Worm (Caenorhabditis elegans) whole organism, L3 larva: ENCODE measurements around the gene Y49E10.27.

Experiments
- R02D3.7 ChIP-seq: fragments of 150-350 bp; optimal IDR thresholded peaks from 2 replicates; lab custom pipeline; 2014; ENCODE audit warnings: missing biosample characterization, missing genetic modification characterization
- aly-2 ChIP-seq: fragments of 150-350 bp; optimal IDR thresholded peaks from 2 replicates; lab custom pipeline; 2014; ENCODE audit warnings: missing biosample characterization, missing genetic modification characterization
- ama-1 ChIP-seq: fragments of 150-350 bp; optimal IDR thresholded peaks from 2 replicates; lab custom pipeline; 2018
- ceh-28 ChIP-seq: fragments of 150-350 bp; optimal IDR thresholded peaks from 2 replicates; lab custom pipeline; 2014; ENCODE audit warnings: missing biosample characterization, missing genetic modification reagents, missing genetic modification characterization
- ceh-82 ChIP-seq: fragments of 150-350 bp; optimal IDR thresholded peaks from 2 replicates; lab custom pipeline; 2014; ENCODE audit warnings: missing biosample characterization, missing genetic modification characterization
- ceh-9 ChIP-seq: sonication (generic microtip); optimal IDR thresholded peaks from 2 replicates; lab custom pipeline; 2018; ENCODE audit warnings: missing biosample characterization, missing genetic modification characterization
- egl-27 ChIP-seq: sonication (generic microtip); optimal IDR thresholded peaks from 4 replicates; lab custom pipeline; 2017; ENCODE audit warnings: missing biosample characterization, missing genetic modification reagents, missing genetic modification characterization
- egl-5 ChIP-seq: fragments of 150-350 bp; optimal IDR thresholded peaks from 2 replicates; lab custom pipeline; 2017; ENCODE audit warnings: missing biosample characterization, missing genetic modification reagents, missing genetic modification characterization, inconsistent platforms
- elt-2 ChIP-seq: sonication (generic microtip); optimal IDR thresholded peaks from 2 replicates; lab custom pipeline; 2016; ENCODE audit warnings: missing genetic modification reagents, mild to moderate bottlenecking, missing genetic modification characterization, missing compliant biosample characterization
- elt-3 ChIP-seq, 3 experiments: fragments of 150-350 bp in 1 of 3; sonication (generic microtip) in 2 of 3; optimal IDR thresholded peaks; 2 replicates in 2 of 3; 4 replicates in 1 of 3; lab custom pipeline; 2014 to 2017; ENCODE audit warnings: missing biosample characterization in 3 of 3, missing genetic modification characterization in 3 of 3
- eor-1 ChIP-seq, 2 experiments: fragments of 150-350 bp; optimal IDR thresholded peaks; 2 replicates each; lab custom pipeline; 2014 to 2018; ENCODE audit warnings: missing biosample characterization in 2 of 2, missing genetic modification characterization in 2 of 2
- fkh-10 ChIP-seq: sonication (generic microtip); optimal IDR thresholded peaks from 2 replicates; lab custom pipeline; 2017; ENCODE audit warnings: missing biosample characterization, missing genetic modification reagents, missing genetic modification characterization
- fos-1 ChIP-seq: fragments of 150-350 bp; optimal IDR thresholded peaks from 2 replicates; lab custom pipeline; 2014; ENCODE audit warnings: missing biosample characterization, missing genetic modification characterization
- hmg-11 ChIP-seq: sonication (generic microtip); optimal IDR thresholded peaks from 2 replicates; lab custom pipeline; 2016; ENCODE audit warnings: missing genetic modification characterization, missing compliant biosample characterization
- lin-15B ChIP-seq: fragments of 150-350 bp; optimal IDR thresholded peaks from 2 replicates; lab custom pipeline; 2014; ENCODE audit warnings: missing biosample characterization, missing genetic modification characterization
- lin-39 ChIP-seq: fragments of 150-350 bp; optimal IDR thresholded peaks from 2 replicates; lab custom pipeline; 2018; ENCODE audit warnings: missing biosample characterization, missing genetic modification reagents, missing genetic modification characterization
- lsy-12 ChIP-seq: sonication (generic microtip); optimal IDR thresholded peaks from 2 replicates; lab custom pipeline; 2016; ENCODE audit warnings: mild to moderate bottlenecking, missing genetic modification characterization, missing compliant biosample characterization
- nfya-1 ChIP-seq: sonication (generic microtip); optimal IDR thresholded peaks from 2 replicates; lab custom pipeline; 2017; ENCODE audit warnings: missing genetic modification characterization, mild to moderate bottlenecking, missing compliant biosample characterization, antibody characterized with exemption, moderate library complexity; ENCODE audit not compliant: insufficient read depth
- nhr-23 ChIP-seq: fragments of 150-350 bp; optimal IDR thresholded peaks from 2 replicates; lab custom pipeline; 2014; ENCODE audit warnings: missing biosample characterization, missing genetic modification reagents, missing genetic modification characterization
- nhr-237 ChIP-seq: fragments of 150-350 bp; optimal IDR thresholded peaks from 2 replicates; lab custom pipeline; 2014; ENCODE audit warnings: missing biosample characterization, missing genetic modification characterization
- nhr-25 ChIP-seq: sonication (generic microtip); optimal IDR thresholded peaks from 2 replicates; lab custom pipeline; 2017; ENCODE audit warnings: missing biosample characterization, missing genetic modification characterization
- nhr-43 ChIP-seq: sonication (generic microtip); optimal IDR thresholded peaks from 2 replicates; lab custom pipeline; 2016; ENCODE audit warnings: mild to moderate bottlenecking, missing genetic modification characterization, missing compliant biosample characterization; ENCODE audit not compliant: poor library complexity, severe bottlenecking
- nhr-67 ChIP-seq: fragments of 150-350 bp; optimal IDR thresholded peaks from 2 replicates; lab custom pipeline; 2014; ENCODE audit warnings: missing biosample characterization, missing genetic modification characterization
- pha-4 ChIP-seq: fragments of 150-350 bp; optimal IDR thresholded peaks from 2 replicates; lab custom pipeline; 2014; ENCODE audit warnings: missing biosample characterization, missing genetic modification reagents, missing genetic modification characterization
- pqm-1 ChIP-seq: fragments of 150-350 bp; optimal IDR thresholded peaks from 2 replicates; lab custom pipeline; 2017; ENCODE audit warnings: missing biosample characterization, missing genetic modification characterization, inconsistent platforms
- sea-2 ChIP-seq: fragments of 150-350 bp; sonication (generic microtip); optimal IDR thresholded peaks from 4 replicates; lab custom pipeline; 2014; ENCODE audit warnings: missing biosample characterization, missing genetic modification reagents, missing genetic modification characterization
- skn-1 ChIP-seq: fragments of 150-350 bp; optimal IDR thresholded peaks from 2 replicates; lab custom pipeline; 2014; ENCODE audit warnings: missing biosample characterization, missing genetic modification characterization
- snpc-4 ChIP-seq: fragments of 150-350 bp; optimal IDR thresholded peaks from 2 replicates; lab custom pipeline; 2014; ENCODE audit warnings: missing biosample characterization, missing genetic modification characterization
- unc-62 ChIP-seq: fragments of 150-350 bp; sonication (generic microtip); optimal IDR thresholded peaks from 4 replicates; lab custom pipeline; 2014; ENCODE audit warnings: missing biosample characterization, missing genetic modification reagents, missing genetic modification characterization
- zag-1 ChIP-seq: fragments of 150-350 bp; optimal IDR thresholded peaks from 2 replicates; lab custom pipeline; 2014; ENCODE audit warnings: missing biosample characterization, missing genetic modification characterization
- ztf-11 ChIP-seq: fragments of 150-350 bp; optimal IDR thresholded peaks from 2 replicates; lab custom pipeline; 2014; ENCODE audit warnings: missing biosample characterization, missing genetic modification characterization
- ztf-4 ChIP-seq: fragments of 150-350 bp; optimal IDR thresholded peaks from 2 replicates; lab custom pipeline; 2014; ENCODE audit warnings: missing biosample characterization, missing genetic modification characterization

Gene Y49E10.27

DNA sequence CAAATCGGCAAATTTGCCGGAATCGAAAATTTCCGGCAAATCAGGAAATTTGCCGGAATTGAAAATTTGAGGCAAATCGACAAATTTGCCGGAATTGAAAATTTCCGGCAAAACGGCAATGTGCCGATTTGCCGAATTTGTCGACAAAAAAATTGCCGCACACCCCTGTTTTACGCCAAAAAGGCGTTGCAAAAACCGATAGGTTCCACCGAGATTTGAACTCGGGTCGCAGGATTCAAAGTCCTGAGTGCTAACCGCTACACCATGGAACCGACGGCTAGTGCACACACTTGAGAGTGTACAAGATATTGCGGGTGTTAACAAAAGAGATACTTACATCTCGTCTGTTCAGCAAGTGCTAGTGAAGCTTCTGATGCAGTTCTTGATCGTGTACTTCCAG is 34.5 kb upstream of the Y49E10.27 start:
- TF ChIP-seq ceh-9 (tag; lab: Kevin White, UChicago) (no peak), pqm-1 (tag; lab: Kevin White, UChicago) (no peak), elt-3 (tag; optimal IDR thresholded peaks at IDR 0.05; lab: Kevin White, UChicago) (no peak), egl-5 (tag; lab: Kevin White, UChicago) (no peak), nhr-237 (tag; lab: Kevin White, UChicago) (no peak), nfya-1 (tag; lab: Kevin White, UChicago) (peak; percentile 21), lsy-12 (tag; lab: Kevin White, UChicago) (peak; percentile 27), eor-1 (tag; optimal IDR thresholded peaks at IDR 0.05; lab: Kevin White, UChicago) (no peak), snpc-4 (tag; lab: Kevin White, UChicago) (no peak), nhr-23 (no peak), ztf-11 (no peak), unc-62 (GFP tag; lab: Kevin White, UChicago) (no peak), egl-27 (tag; lab: Kevin White, UChicago) (no peak), R02D3.7 (tag; lab: Kevin White, UChicago) (no peak), fos-1 (no peak), ceh-82 (tag; lab: Kevin White, UChicago) (no peak), aly-2 (tag; lab: Kevin White, UChicago) (no peak), pha-4 (tag; lab: Kevin White, UChicago) (no peak), lin-15B (tag; lab: Kevin White, UChicago) (peak; percentile 26), nhr-25 (tag; lab: Kevin White, UChicago) (no peak), nhr-43 (peak; percentile 37), zag-1 (tag; lab: Kevin White, UChicago) (no peak), elt-2 (tag; lab: Kevin White, UChicago) (no peak), skn-1 (tag; lab: Kevin White, UChicago) (no peak)

DNA sequence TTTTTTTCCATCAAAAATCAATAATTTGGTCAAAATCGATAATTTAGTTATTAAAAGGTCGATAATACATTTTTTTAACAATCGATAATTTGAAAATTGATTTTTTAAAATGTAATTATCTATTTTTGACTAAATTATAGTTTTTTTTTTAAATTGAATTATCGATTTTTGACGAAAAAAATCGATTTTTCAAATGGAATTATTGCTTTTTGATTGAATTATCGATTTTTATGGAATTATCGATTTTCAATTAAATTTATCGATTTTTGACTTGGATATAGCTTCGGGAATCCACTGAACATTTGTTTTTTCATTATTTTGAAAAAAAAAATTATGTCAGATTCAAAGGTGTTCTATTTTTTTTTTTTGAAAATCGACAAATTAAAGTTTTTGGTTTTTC is 23.9 kb upstream of the Y49E10.27 start:
- TF ChIP-seq ceh-28 (tag; lab: Kevin White, UChicago), result peak; percentile 93
- no peak for TF ChIP-seq ama-1 (lab: Kevin White, UChicago)

DNA sequence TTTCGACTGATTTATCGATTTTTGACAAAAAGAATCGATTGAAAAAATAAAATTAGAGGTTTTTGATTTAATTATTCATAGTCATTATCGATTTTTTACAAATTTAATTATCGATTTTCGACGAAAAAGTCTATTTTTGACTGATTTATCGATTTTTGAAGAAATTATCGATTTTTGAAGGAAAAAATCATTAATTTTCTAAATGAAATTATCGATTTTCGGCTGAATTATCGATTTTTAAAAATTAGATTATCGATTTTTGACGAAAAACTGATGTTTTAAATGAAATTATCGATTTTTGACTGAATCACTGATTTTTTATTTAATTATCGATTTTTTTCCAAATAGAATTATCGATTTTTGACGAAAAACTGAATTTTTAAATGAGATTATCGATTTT is 23.1 kb upstream of the Y49E10.27 start:
- TF ChIP-seq ztf-4 (tag; lab: Kevin White, UChicago) (no peak), ceh-28 (tag; lab: Kevin White, UChicago) (peak; percentile 97)

DNA sequence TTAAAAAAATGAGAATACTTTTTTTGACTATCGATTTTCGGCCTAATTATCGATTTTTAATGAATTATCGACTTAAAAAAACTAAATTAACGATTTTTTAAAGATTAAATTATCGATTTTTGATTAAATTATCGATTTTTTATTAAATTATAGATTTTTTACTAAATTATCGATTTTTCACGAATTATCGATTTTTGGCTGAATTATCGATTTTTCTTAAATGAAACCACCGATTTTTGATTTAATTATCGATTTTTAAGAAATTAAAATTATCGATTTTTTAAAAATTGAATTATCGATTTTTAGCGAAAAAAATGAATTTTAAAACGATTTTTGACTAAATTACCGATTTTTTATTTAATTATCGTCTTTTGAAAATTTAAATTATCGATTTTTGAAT is 22.5 kb upstream of the Y49E10.27 start:
- TF ChIP-seq skn-1 (tag; lab: Kevin White, UChicago), result no peak
- peak; percentile 98 for TF ChIP-seq ceh-28 (tag; lab: Kevin White, UChicago)

DNA sequence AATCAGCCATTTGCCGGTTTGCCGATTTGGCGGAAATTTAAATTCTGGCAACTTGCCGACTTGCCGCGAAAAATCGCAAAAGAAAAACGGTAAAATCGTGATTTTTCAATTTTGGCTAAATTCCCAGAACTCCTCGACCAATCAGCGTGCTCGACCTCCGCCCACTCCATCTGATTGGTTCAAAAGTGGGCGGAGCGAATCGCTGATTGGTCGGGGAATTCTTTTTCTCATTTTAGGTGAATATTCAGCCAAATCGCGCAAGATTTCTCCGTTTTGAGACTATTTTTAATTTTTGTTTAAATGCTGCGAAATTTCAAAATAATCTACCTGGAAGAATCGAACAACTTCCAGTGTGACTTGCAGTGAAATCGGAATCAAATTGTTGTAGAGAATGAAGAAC is 19.7 kb upstream of the Y49E10.27 start:
- TF ChIP-seq sea-2 (GFP tag; lab: Kevin White, UChicago), result no peak
- TF ChIP-seq nfya-1 (tag; lab: Kevin White, UChicago), result peak; percentile 91
- TF ChIP-seq, all 47 proteins: peak for 1

DNA sequence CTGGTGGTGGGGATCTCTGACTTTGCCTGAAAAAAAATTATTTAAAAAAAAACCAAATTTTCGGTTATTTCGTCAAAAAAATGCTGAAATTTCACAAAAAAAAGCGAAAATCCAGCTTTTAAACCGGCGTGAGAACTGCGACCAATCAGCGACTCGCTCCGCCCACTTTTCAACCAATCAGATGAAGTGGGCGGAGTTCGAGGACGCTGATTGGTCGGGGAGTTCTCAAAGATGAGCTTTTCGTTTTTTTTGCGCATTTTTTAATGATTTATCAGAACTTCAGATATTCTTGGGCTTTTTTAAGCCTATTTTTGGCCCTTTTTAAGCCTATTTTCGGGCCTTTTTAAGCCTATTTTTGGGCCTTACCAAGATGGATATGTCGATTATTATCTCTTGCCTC is 13.9 kb upstream of the Y49E10.27 start:
- TF ChIP-seq nhr-67 (tag; lab: Kevin White, UChicago) (no peak), nfya-1 (tag; lab: Kevin White, UChicago) (peak; percentile 93)

DNA sequence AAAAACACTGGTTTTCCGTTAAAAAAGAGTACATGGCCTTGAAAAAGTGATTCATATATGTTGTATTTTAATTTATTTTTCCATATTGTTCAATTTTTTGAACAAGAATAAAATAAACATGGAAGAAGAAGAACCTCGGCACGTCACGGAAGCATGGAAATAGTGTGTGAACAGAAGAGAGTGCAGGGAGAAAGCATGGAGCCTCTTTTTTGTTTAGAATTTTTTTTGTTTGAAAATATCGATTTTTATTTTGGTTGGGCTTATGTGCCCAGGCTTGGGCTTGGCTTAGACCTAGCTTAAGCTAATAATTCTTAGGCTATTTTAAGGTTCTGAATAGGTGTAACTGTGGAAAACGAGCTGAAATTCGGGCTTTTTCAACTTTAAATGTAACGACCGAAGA is 12.5 kb upstream of the Y49E10.27 start, which contains the start of gene tat-1:
TSS of gene tat-1 (minus strand) at position 11 of the 400 bp plus-strand sequence.
- peak; percentile 53 for TF ChIP-seq ceh-28 (tag; lab: Kevin White, UChicago)
- TF ChIP-seq lin-39, result no peak
- TF ChIP-seq lsy-12 (tag; lab: Kevin White, UChicago), result no peak
- TF ChIP-seq fkh-10 (GFP tag; lab: Kevin White, UChicago), result no peak
- TF ChIP-seq hmg-11 (tag; lab: Kevin White, UChicago), result peak; percentile 58
